Fruit fly (Drosophila melanogaster) whole organism, larva: ENCODE data around the gene Pburs.

Experiments
- noc ChIP-seq: fragments of 200-800 bp; sonication (Bioruptor generic); optimal IDR thresholded peaks from 3 replicates; lab custom pipeline; 2019; ENCODE audit warnings: missing biosample characterization, mild to moderate bottlenecking, missing genetic modification characterization, moderate library complexity

The Pburs gene

dm6 chr2L:14450822-14451221 is 33.7 kb upstream of the Pburs start, which contains the start of gene CG15283:
TSS of gene CG15283 (minus strand) at chr2L:14450922.
- TF ChIP-seq noc (tag; lab: Kevin White, UChicago) = no peak

dm6 chr2L:14449886-14450548 is 32.9 kb upstream of the Pburs start:
- no peak for TF ChIP-seq noc (tag; lab: Kevin White, UChicago)

- TF ChIP-seq noc (tag; lab: Kevin White, UChicago) = peak; percentile 54
Measured at dm6 chr2L:14448784-14449183, 31.7 kb upstream of the Pburs start.

dm6 chr2L:14447558-14447957 is 30.4 kb upstream of the Pburs start:
- TF ChIP-seq noc (tag; lab: Kevin White, UChicago) = no peak

dm6 chr2L:14445588-14446484 is 28.7 kb upstream of the Pburs start:
- no peak for TF ChIP-seq noc (tag; lab: Kevin White, UChicago)

dm6 chr2L:14444834-14445233 is 27.7 kb upstream of the Pburs start:
- TF ChIP-seq noc (tag; lab: Kevin White, UChicago) = no peak

- TF ChIP-seq noc (tag; lab: Kevin White, UChicago) = no peak
Measured at dm6 chr2L:14443667-14444285, 26.6 kb upstream of the Pburs start.

dm6 chr2L:14442144-14443038 is 25.3 kb upstream of the Pburs start:
- no peak for TF ChIP-seq noc (tag; lab: Kevin White, UChicago)

dm6 chr2L:14441309-14441708 is 24.2 kb upstream of the Pburs start:
- TF ChIP-seq noc (tag; lab: Kevin White, UChicago) = no peak

dm6 chr2L:14440908-14441307 is 23.8 kb upstream of the Pburs start:
- TF ChIP-seq noc (tag; lab: Kevin White, UChicago) = no peak

- no peak for TF ChIP-seq noc (tag; lab: Kevin White, UChicago)
Measured at dm6 chr2L:14438827-14439226, 21.7 kb upstream of the Pburs start.

- TF ChIP-seq noc (tag; lab: Kevin White, UChicago) = no peak
Measured at dm6 chr2L:14435866-14436626, 18.9 kb upstream of the Pburs start.

dm6 chr2L:14434475-14434874 is 17.3 kb upstream of the Pburs start:
- TF ChIP-seq noc (tag; lab: Kevin White, UChicago) = no peak
